Worm (Caenorhabditis elegans) whole organism, late embryonic: ENCODE measurements around the gene mmab-1.

Experiments
- nhr-11 ChIP-seq: fragments of 150-350 bp; optimal IDR thresholded peaks from 2 replicates; lab custom pipeline; 2014; ENCODE audit warnings: missing biosample characterization, missing genetic modification characterization
- pha-4 ChIP-seq: fragments of 150-350 bp; optimal IDR thresholded peaks from 2 replicates; lab custom pipeline; 2018; ENCODE audit warnings: missing biosample characterization, missing genetic modification reagents, missing genetic modification characterization
- pqm-1 ChIP-seq: sonication (generic microtip); optimal IDR thresholded peaks from 2 replicates; lab custom pipeline; 2016; ENCODE audit warnings: missing genetic modification characterization, missing compliant biosample characterization
- ztf-16 ChIP-seq: sonication (generic microtip); optimal IDR thresholded peaks from 2 replicates; lab custom pipeline; 2017; ENCODE audit warnings: missing genetic modification characterization, missing compliant biosample characterization

DNA sequence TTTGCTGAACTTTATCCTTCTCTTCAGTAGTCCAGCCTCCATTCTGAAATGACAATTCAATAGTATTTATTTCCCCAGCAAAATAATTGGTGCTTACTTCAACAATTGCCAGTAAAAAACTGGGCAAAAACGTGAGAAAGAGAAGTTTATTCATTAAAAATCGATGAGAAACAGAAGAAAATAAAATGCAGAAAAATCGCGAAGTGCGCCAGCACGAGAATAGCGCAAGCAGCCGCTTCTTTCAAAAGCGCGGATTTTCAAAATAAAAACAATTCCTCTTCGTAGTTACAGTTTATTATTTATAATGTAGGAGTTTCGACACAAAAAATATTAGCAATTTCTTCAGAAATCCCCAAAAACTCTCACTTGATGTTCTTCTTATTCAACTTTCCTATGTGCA lies 41.0 kb upstream of the mmab-1 start, which contains the start of gene C27F2.9:
- TF ChIP-seq nhr-11 (tag; lab: Kevin White, UChicago) (no peak), pha-4 (tag; lab: Kevin White, UChicago) (no peak), ztf-16 (tag; lab: Kevin White, UChicago) (no peak), pqm-1 (tag; lab: Kevin White, UChicago) (no peak)
